Worm (Caenorhabditis elegans) whole organism, young adult: ENCODE results near the gene prx-12.

Experiments used
- lag-1 ChIP-seq: fragments of 200-800 bp; sonication (Bioruptor generic); IDR thresholded peaks from 2 replicates; pipeline ENCODE4 v1.3.6; 2022; ENCODE audit warnings: missing genetic modification reagents, missing genetic modification characterization, missing compliant biosample characterization
- madf-3 ChIP-seq: fragments of 200-800 bp; sonication (Bioruptor generic); IDR thresholded peaks from 2 replicates; pipeline ENCODE4 v1.3.6; 2022; ENCODE audit warnings: missing genetic modification reagents, missing genetic modification characterization, missing compliant biosample characterization

The prx-12 gene

ce11 chrX:11443335-11443734, 50.2 kb downstream of the prx-12 start:
- TF ChIP-seq madf-3 (GFP tag; lab: Robert Waterston, UW) (peak; percentile 80; the same call in 1 of the 2 replicates), lag-1 (GFP tag; lab: Robert Waterston, UW) (0 out of 2 replicates have a peak, but pooled peaks have one; percentile 52)
